Worm (Caenorhabditis elegans) whole organism, mixed stage, embryonic: ENCODE data around the gene Y97E10AR.4.

ENCODE experiments used
- M03D4.4 ChIP-seq: sonication (generic microtip); optimal IDR thresholded peaks from 2 replicates; lab custom pipeline; 2017; ENCODE audit warnings: mild to moderate bottlenecking, missing genetic modification characterization, missing compliant biosample characterization
- bed-3 ChIP-seq: fragments of 200-800 bp; sonication (Bioruptor generic); optimal IDR thresholded peaks from 3 replicates; lab custom pipeline; 2018; ENCODE audit warnings: mild to moderate bottlenecking, missing genetic modification characterization, moderate library complexity, missing compliant biosample characterization
- blmp-1 ChIP-seq: fragments of 150-350 bp; optimal IDR thresholded peaks from 2 replicates; lab custom pipeline; 2014; ENCODE audit warnings: missing biosample characterization, missing genetic modification characterization
- ceh-39 ChIP-seq: fragments of 150-350 bp; optimal IDR thresholded peaks from 2 replicates; lab custom pipeline; 2014; ENCODE audit warnings: missing biosample characterization, missing genetic modification characterization
- ceh-43 ChIP-seq: fragments of 200-800 bp; sonication (Bioruptor generic); optimal IDR thresholded peaks from 2 replicates; lab custom pipeline; 2018; ENCODE audit warnings: mild to moderate bottlenecking, missing genetic modification characterization, moderate library complexity, missing compliant biosample characterization
- ces-1 ChIP-seq: fragments of 150-350 bp; optimal IDR thresholded peaks from 2 replicates; lab custom pipeline; 2014; ENCODE audit warnings: missing biosample characterization, missing genetic modification reagents, missing genetic modification characterization
- cnd-1 ChIP-seq: fragments of 200-800 bp; sonication (Bioruptor generic); optimal IDR thresholded peaks from 2 replicates; lab custom pipeline; 2018; ENCODE audit warnings: mild to moderate bottlenecking, missing genetic modification characterization, missing compliant biosample characterization
- drap-1 ChIP-seq: fragments of 200-800 bp; sonication (Bioruptor generic); optimal IDR thresholded peaks from 3 replicates; lab custom pipeline; 2018; ENCODE audit warnings: mild to moderate bottlenecking, missing genetic modification characterization, missing compliant biosample characterization
- elt-1 ChIP-seq: sonication (generic microtip); optimal IDR thresholded peaks from 2 replicates; lab custom pipeline; 2017; ENCODE audit warnings: missing genetic modification characterization, mild to moderate bottlenecking, missing compliant biosample characterization, antibody characterized with exemption, moderate library complexity, borderline replicate concordance; ENCODE audit not compliant: insufficient read depth
- elt-3 ChIP-seq: fragments of 150-350 bp; optimal IDR thresholded peaks from 2 replicates; lab custom pipeline; 2014; ENCODE audit warnings: missing biosample characterization, missing genetic modification characterization
- flh-1 ChIP-seq: fragments of 200-800 bp; sonication (Bioruptor generic); optimal IDR thresholded peaks from 2 replicates; lab custom pipeline; 2018; ENCODE audit warnings: mild to moderate bottlenecking, missing genetic modification characterization, moderate library complexity, missing compliant biosample characterization
- ham-2 ChIP-seq: fragments of 200-800 bp; sonication (Bioruptor generic); optimal IDR thresholded peaks from 2 replicates; lab custom pipeline; 2018; ENCODE audit warnings: mild to moderate bottlenecking, missing genetic modification characterization, missing compliant biosample characterization
- hlh-1 ChIP-seq: fragments of 150-350 bp; optimal IDR thresholded peaks from 2 replicates; lab custom pipeline; 2014; ENCODE audit warnings: missing biosample characterization, missing genetic modification reagents, missing genetic modification characterization
- lin-32 ChIP-seq: fragments of 200-800 bp; sonication (Bioruptor generic); optimal IDR thresholded peaks from 2 replicates; lab custom pipeline; 2018; ENCODE audit warnings: mild to moderate bottlenecking, missing genetic modification characterization, missing compliant biosample characterization
- lsy-2 ChIP-seq: fragments of 150-350 bp; optimal IDR thresholded peaks from 2 replicates; lab custom pipeline; 2014; ENCODE audit warnings: missing biosample characterization, missing genetic modification characterization
- mab-5 ChIP-seq: fragments of 150-350 bp; optimal IDR thresholded peaks from 2 replicates; lab custom pipeline; 2014; ENCODE audit warnings: missing biosample characterization, missing genetic modification characterization
- mep-1 ChIP-seq: fragments of 150-350 bp; optimal IDR thresholded peaks from 2 replicates; lab custom pipeline; 2017; ENCODE audit warnings: missing biosample characterization, missing genetic modification reagents, missing genetic modification characterization, inconsistent platforms
- mls-2 ChIP-seq: sonication (generic microtip); optimal IDR thresholded peaks from 2 replicates; lab custom pipeline; 2016; ENCODE audit warnings: mild to moderate bottlenecking, missing genetic modification characterization, moderate library complexity, missing compliant biosample characterization
- nhr-12 ChIP-seq: fragments of 150-350 bp; optimal IDR thresholded peaks from 2 replicates; lab custom pipeline; 2014; ENCODE audit warnings: missing biosample characterization, missing genetic modification characterization
- nhr-2 ChIP-seq: fragments of 150-350 bp; optimal IDR thresholded peaks from 2 replicates; lab custom pipeline; 2014; ENCODE audit warnings: missing biosample characterization, missing genetic modification characterization
- nhr-237 ChIP-seq: fragments of 150-350 bp; optimal IDR thresholded peaks from 2 replicates; lab custom pipeline; 2014; ENCODE audit warnings: missing biosample characterization, missing genetic modification characterization
- nhr-28 ChIP-seq: fragments of 150-350 bp; optimal IDR thresholded peaks from 2 replicates; lab custom pipeline; 2014; ENCODE audit warnings: missing biosample characterization, missing genetic modification characterization
- nhr-76 ChIP-seq: sonication (generic microtip); optimal IDR thresholded peaks from 2 replicates; lab custom pipeline; 2017; ENCODE audit warnings: missing biosample characterization, missing genetic modification characterization
- pha-4 ChIP-seq: fragments of 150-350 bp; optimal IDR thresholded peaks from 2 replicates; lab custom pipeline; 2018; ENCODE audit warnings: missing biosample characterization, missing genetic modification reagents, missing genetic modification characterization
- snpc-4 ChIP-seq: fragments of 150-350 bp; optimal IDR thresholded peaks from 2 replicates; lab custom pipeline; 2014; ENCODE audit warnings: missing biosample characterization, missing genetic modification characterization
- sptf-1 ChIP-seq: sonication (generic microtip); optimal IDR thresholded peaks from 2 replicates; lab custom pipeline; 2017; ENCODE audit warnings: mild to moderate bottlenecking, missing genetic modification characterization, moderate library complexity, missing compliant biosample characterization
- tbx-8 ChIP-seq: fragments of 200-800 bp; sonication (Bioruptor generic); optimal IDR thresholded peaks from 2 replicates; lab custom pipeline; 2018; ENCODE audit warnings: mild to moderate bottlenecking, missing genetic modification characterization, moderate library complexity, missing compliant biosample characterization
- unc-120 ChIP-seq: sonication (generic microtip); optimal IDR thresholded peaks from 2 replicates; lab custom pipeline; 2017; ENCODE audit warnings: missing genetic modification characterization, missing compliant biosample characterization; ENCODE audit not compliant: poor library complexity, severe bottlenecking
- unc-39 ChIP-seq: fragments of 150-350 bp; optimal IDR thresholded peaks from 2 replicates; lab custom pipeline; 2014; ENCODE audit warnings: missing biosample characterization, missing genetic modification characterization
- unc-62 ChIP-seq: fragments of 150-350 bp; optimal IDR thresholded peaks from 2 replicates; lab custom pipeline; 2014; ENCODE audit warnings: missing biosample characterization, missing genetic modification reagents, missing genetic modification characterization
- zip-8 ChIP-seq: fragments of 150-350 bp; optimal IDR thresholded peaks from 2 replicates; lab custom pipeline; 2014; ENCODE audit warnings: missing biosample characterization, missing genetic modification characterization
- ztf-11 ChIP-seq: fragments of 150-350 bp; optimal IDR thresholded peaks from 2 replicates; lab custom pipeline; 2014; ENCODE audit warnings: missing biosample characterization, missing genetic modification characterization

Y97E10AR.4 gene

ce11 chrV:8007460-8008292, 2.4 kb downstream of the Y97E10AR.4 start, which contains the start of gene Y97E10AR.3:
Gene Y97E10AR.3 (minus strand): TSS chrV:8007510.
- TF ChIP-seq ces-1 (peak; percentile 73), unc-39 (tag; lab: Kevin White, UChicago) (no peak)
- TF ChIP-seq, all 35 proteins: peak for 1

DNA sequence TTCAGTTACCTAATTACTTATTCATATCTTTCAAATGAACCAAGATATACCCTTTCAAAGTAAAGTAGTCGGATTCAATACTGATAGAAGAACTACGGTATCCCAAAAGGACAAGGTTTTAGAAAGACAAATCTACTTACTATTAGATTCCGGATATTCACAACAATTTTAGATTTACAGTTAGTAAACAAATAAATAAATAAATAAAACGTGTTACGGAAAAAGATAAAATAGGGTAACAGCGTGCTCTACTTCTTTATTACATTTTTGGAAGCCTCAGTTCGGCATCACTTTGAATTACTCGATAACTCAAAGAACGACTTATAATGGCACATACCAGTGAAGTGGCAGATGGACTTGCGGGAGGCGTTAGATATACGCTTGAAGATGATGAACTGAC, 5.0 kb downstream of the Y97E10AR.4 start, which contains the start of gene Y97E10AR.8:
Gene Y97E10AR.8, plus strand, starts transcription at position 301 of the 400 bp plus-strand sequence.
- TF ChIP-seq lin-32 (GFP tag; lab: Kevin White, UChicago) (no peak), tbx-8 (GFP tag; lab: Kevin White, UChicago) (no peak), snpc-4 (tag; lab: Kevin White, UChicago) (no peak), nhr-12 (no peak), bed-3 (GFP tag; lab: Kevin White, UChicago) (no peak), ztf-11 (tag; lab: Kevin White, UChicago) (no peak), unc-120 (tag; lab: Kevin White, UChicago) (no peak), ceh-39 (no peak)

- TF ChIP-seq drap-1, result peak; percentile 39
- peak; percentile 43 for TF ChIP-seq mep-1 (tag; lab: Kevin White, UChicago)
- TF ChIP-seq nhr-28 (tag; lab: Kevin White, UChicago), result no peak
- peak; percentile 55 for TF ChIP-seq blmp-1 (tag; lab: Kevin White, UChicago)
- TF ChIP-seq nhr-237 (tag; lab: Kevin White, UChicago), result peak; percentile 69
- TF ChIP-seq hlh-1, result peak; percentile 85
- TF ChIP-seq mab-5 (tag; lab: Kevin White, UChicago), result peak; percentile 2
- no peak for TF ChIP-seq cnd-1 (tag; lab: Kevin White, UChicago)
- TF ChIP-seq ces-1, result peak; percentile 82
- TF ChIP-seq unc-39 (tag; lab: Kevin White, UChicago), result no peak
- TF ChIP-seq unc-120 (tag; lab: Kevin White, UChicago), result peak; percentile 98
- TF ChIP-seq lsy-2, result peak; percentile 42
- peak; percentile 55 for TF ChIP-seq mls-2 (tag; lab: Kevin White, UChicago)
- no peak for TF ChIP-seq zip-8
- TF ChIP-seq pha-4, result peak; percentile 7
- peak; percentile 28 for TF ChIP-seq sptf-1 (tag; lab: Kevin White, UChicago)
- TF ChIP-seq unc-62 (GFP tag; lab: Kevin White, UChicago), result peak; percentile 85
These were observed 9.0 kb downstream of the Y97E10AR.4 start, which contains the start of gene Y97E10AR.1 for ce11 chrV:8000929-8001513. Gene Y97E10AR.1 (plus strand): TSS chrV:8001463.

DNA sequence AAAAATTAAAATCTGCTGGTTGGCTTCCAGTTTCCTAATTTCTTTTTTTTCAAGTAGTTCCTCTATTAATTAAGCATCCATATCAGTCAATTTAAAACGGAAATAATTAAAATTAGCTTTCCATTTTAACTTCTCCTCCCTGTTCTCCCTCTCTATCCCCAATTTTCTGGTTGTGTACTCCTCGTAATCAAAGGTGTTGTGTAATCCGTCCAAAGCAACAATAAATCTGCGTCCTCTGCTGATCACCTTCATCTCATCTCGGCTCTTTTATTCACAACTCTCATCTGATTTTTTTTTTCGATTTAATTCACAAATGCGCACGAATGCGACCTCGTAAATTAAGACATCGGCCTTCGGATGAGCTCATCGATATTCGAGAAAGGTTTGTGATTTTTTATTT, 14.2 kb downstream of the Y97E10AR.4 start, which contains the start of gene Y97E10AR.2:
Gene Y97E10AR.2, plus strand, starts transcription at position 301 of the 400 bp plus-strand sequence.
- peak; percentile 26 for TF ChIP-seq hlh-1
- TF ChIP-seq snpc-4 (tag; lab: Kevin White, UChicago), result no peak

DNA sequence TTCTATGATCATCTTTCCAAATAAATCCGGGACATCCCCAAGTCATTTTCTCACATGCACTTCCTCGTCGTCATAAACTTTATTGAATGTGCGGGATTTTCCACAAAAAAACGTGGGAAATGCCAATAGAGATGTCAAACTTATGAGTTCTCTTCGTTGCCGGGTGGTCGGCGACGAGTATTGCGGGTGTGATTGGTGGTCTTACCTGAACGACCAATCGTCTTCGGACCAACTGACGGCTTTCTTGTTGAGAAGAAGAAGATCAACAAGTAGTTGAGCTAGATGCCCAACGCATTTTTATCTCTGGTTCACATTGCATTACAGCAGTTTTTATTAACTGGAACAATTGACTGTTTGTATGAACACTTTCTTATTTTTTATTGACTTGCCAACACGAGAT, 14.9 kb downstream of the Y97E10AR.4 start:
- TF ChIP-seq hlh-1, result peak; percentile 53
- TF ChIP-seq nhr-76 (tag; lab: Kevin White, UChicago), result no peak
- TF ChIP-seq, all 35 proteins: peak for 1

DNA sequence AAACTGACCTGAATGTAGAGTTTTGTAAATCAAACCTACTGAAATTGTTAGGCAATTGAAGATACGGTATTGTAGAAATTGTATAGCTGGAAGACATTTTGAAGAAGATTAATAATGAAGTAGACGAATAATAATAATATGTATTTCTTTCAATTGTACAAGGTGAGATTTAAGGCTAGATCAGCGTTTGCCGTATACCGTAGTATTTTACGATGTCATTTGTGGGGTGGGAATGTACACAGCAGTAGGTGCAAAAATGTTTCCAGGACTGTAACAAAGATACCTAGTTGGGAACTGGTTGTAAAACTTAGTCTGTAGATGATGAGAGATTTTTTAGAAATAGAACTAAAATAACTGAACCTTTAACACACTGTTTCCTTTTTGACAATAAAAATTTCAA, 15.5 kb downstream of the Y97E10AR.4 start, which contains the start of gene ceh-76:
Gene ceh-76, minus strand, starts transcription at position 101 of the 400 bp plus-strand sequence.
- TF ChIP-seq nhr-12 (no peak), pha-4 (no peak), zip-8 (no peak), mls-2 (tag; lab: Kevin White, UChicago) (no peak), elt-3 (tag; lab: Kevin White, UChicago) (no peak), nhr-2 (tag; lab: Kevin White, UChicago) (no peak), M03D4.4 (no peak), drap-1 (no peak), bed-3 (GFP tag; lab: Kevin White, UChicago) (no peak), ham-2 (GFP tag; lab: Kevin White, UChicago) (no peak), mep-1 (tag; lab: Kevin White, UChicago) (no peak), flh-1 (GFP tag; lab: Kevin White, UChicago) (no peak), hlh-1 (no peak), snpc-4 (tag; lab: Kevin White, UChicago) (no peak), ces-1 (no peak), ceh-43 (GFP tag; lab: Kevin White, UChicago) (no peak), elt-1 (tag; lab: Kevin White, UChicago) (no peak), ztf-11 (tag; lab: Kevin White, UChicago) (no peak), cnd-1 (tag; lab: Kevin White, UChicago) (no peak)
- TF ChIP-seq, all 35 proteins: peak for 0
